Worm (Caenorhabditis elegans): ENCODE data around the gene T28D9.11.

Gene T28D9.11

DNA sequence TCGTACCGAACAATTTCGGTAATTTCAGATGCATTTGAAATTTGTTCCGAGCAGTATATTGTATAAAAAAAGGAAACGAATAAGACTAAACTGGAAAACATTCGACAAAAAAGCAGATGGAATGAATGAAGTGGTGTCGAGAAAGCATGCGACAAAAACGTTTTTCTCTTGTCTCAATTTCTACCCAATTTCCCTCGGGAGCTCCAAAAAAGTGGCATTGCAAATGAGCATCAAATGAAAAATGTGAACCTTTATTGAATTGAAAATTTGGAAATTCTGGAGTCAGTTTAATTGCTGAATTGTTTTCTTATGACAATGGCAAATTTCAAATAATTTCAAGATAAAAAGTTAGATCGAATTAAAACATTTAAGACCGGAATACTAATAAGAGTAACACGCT is 8.4 kb upstream of the T28D9.11 start, which contains the start of gene R05G9.5:
TSS of gene R05G9.5 (minus strand) at position 101 of the 400 bp plus-strand sequence.
- TF ChIP-seq lir-3 (tag; optimal IDR thresholded peaks at IDR 0.05) = no peak
- TF ChIP-seq zfp-3 (GFP tag; conservative IDR thresholded peaks at IDR 0.05) = no peak

DNA sequence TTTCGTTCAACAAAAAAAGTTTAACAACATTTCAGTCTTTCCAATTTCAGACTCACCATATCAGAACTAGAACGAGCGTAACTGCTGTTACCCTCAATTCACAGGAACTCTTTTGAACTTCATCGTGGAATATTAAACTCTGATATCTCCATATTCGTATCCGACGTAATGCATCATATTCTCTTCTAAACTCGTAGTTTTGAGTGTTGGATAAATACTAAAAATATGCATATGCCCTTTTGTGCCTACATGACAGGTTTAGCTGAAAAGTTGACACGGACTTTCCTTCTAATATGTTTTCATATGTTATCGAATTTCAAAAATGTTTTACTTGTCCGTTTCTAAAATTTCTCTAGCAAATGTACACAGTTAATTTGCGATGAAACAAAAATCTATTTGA is 7.3 kb upstream of the T28D9.11 start, which contains the start of gene twk-49:
TSS of gene twk-49 (minus strand) at position 101 of the 400 bp plus-strand sequence.
- TF ChIP-seq unc-130 (GFP tag; optimal IDR thresholded peaks at IDR 0.05) (no peak), unc-62 (GFP tag; optimal IDR thresholded peaks at IDR 0.05 in 1 of 2) (peak in 1 of 2 experiments; percentile 36), unc-62 (tag; optimal IDR thresholded peaks at IDR 0.05) (no peak), zip-11 (GFP tag; IDR thresholded peaks at IDR 0.05) (no peak)

DNA sequence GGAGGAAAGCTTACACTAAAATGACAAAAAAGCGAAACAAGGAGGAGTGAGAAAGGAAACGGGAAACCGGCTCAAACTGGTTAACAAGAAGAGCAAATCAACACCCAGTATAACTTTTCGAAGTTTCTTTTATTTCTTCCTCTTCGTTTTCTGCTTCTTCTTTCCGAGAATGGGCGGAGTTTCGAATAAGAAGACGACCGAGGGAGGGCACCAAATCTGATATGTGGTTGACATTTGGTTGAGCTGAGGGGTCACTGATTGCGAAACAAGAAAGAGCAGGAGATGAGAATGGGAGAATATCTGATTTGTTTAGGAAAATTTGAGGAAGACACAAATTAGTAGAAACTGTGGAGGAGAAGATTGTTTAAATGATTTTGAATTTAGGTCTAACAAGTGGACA is 6.8 kb upstream of the T28D9.11 start:
- 0 out of 2 replicates have a peak, but pooled peaks have one; percentile 33 for TF ChIP-seq ctbp-1 (GFP tag; IDR thresholded peaks at IDR 0.05)
- peak in 1 of 2 experiments; percentile 8 for TF ChIP-seq lsy-2 (tag; optimal IDR thresholded peaks at IDR 0.05)
- no peak for TF ChIP-seq pha-4 (GFP tag; IDR thresholded peaks at IDR 0.05)
- no peak for TF ChIP-seq pha-4 (tag; optimal IDR thresholded peaks at IDR 0.05)

DNA sequence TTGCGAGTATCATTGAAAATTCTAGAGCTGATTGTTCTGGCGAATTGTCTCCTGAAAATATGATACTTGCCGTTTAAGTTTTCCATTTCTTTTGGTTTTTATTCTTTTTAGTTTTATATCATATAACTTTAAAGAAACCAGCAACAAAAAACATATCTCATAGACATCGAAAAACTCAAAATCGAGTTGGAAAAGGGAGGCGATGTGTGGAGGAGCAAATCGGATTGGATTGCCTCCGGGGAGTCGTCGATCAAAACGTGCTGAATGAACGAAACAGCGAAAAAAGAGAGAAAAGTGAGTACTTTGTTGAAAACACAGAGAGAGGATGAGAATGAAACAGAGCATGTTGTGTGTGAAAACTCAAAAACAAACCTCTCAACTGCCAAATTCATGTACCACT is 5.3 kb upstream of the T28D9.11 start:
- TF ChIP-seq unc-62 (GFP tag; optimal IDR thresholded peaks at IDR 0.05 in 1 of 2) = peak in 1 of 2 experiments; percentile 66
- no peak for TF ChIP-seq unc-62 (tag; optimal IDR thresholded peaks at IDR 0.05)
- no peak for TF ChIP-seq nhr-25 (tag; optimal IDR thresholded peaks at IDR 0.05; ENCODE audit: borderline replicate concordance, insufficient read depth)

DNA sequence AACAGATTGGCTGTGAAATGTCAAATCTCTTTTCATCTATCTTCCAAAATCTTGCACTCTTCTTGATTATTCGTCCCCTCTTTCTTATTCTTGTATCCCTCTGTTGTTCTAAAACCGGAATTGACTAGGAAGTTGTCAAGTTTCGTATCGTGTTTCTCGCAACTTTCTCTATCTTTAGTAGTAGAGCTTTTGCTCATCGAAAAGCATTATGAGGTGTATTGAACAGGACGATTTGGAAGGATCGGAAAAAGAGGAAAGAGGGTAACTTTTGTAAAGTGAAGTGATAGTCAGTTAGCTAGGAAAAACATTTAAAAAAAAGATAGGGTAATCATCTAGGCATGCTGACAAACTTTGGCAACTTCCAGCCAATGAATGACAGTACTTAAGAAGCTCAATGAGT is 4.7 kb upstream of the T28D9.11 start:
- TF ChIP-seq arid-1 (GFP tag; conservative IDR thresholded peaks at IDR 0.05) (no peak), lir-3 (tag; optimal IDR thresholded peaks at IDR 0.05) (no peak), aha-1 (tag) (peak; percentile 92), rbr-2 (tag; optimal IDR thresholded peaks at IDR 0.05) (no peak), egl-43 (GFP tag; IDR thresholded peaks at IDR 0.05) (no peak), unc-62 (GFP tag; optimal IDR thresholded peaks at IDR 0.05 in 1 of 2) (peak in 1 of 2 experiments; percentile 17), unc-62 (tag; optimal IDR thresholded peaks at IDR 0.05) (no peak)

DNA sequence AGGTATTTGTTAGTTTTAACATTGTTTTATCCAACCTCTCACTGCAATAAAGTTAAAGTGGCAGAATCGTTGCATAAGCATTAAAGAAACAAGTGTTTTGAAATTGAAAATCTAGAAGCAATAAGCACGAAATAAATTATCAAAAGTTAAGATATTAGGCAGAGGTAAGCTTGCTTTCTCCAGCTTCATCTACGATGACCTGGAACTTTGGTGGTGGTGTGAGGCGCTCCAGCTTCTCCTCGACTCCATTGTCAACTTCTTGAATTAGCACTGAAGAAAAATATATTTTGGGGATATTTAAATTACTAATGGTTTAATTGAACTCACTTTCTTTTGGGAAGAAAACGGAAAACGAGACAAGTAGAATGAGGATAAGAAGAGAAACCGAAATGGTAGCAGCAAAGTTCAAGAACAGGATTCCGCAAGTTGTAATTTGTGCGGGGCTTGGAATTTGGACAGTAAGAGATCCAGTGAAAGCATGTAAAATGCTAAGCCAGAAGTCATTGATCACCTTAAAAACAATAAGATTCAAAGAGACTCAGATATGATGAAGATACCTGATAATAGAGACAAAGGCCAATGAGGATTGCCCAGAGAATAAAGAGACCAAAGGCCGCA is 2.0 kb upstream of the T28D9.11 start:
- TF ChIP-seq F49E8.2 (tag; optimal IDR thresholded peaks at IDR 0.05; ENCODE audit: borderline replicate concordance) = peak; percentile 26
- TF ChIP-seq Y75B8A.6 (GFP tag; IDR thresholded peaks at IDR 0.05) = no peak
- TF ChIP-seq duxl-1 (tag; optimal IDR thresholded peaks at IDR 0.05; ENCODE audit: poor library complexity) = peak; percentile 31
- TF ChIP-seq ceh-20 (GFP tag; IDR thresholded peaks at IDR 0.05) = no peak
- no peak for TF ChIP-seq egl-43 (GFP tag; IDR thresholded peaks at IDR 0.05)
- no peak for TF ChIP-seq nhr-76 (tag; optimal IDR thresholded peaks at IDR 0.05)
- TF ChIP-seq dmd-6 (GFP tag; IDR thresholded peaks at IDR 0.05) = no peak
- no peak for TF ChIP-seq lin-39 (tag; optimal IDR thresholded peaks at IDR 0.05)
- TF ChIP-seq daf-16 (GFP tag; optimal IDR thresholded peaks at IDR 0.05) = no peak
- TF ChIP-seq daf-16 (tag; optimal IDR thresholded peaks at IDR 0.05) = no peak
- TF ChIP-seq spr-1 (tag; optimal IDR thresholded peaks at IDR 0.05) = no peak
- TF ChIP-seq F26F4.8 (GFP tag; conservative IDR thresholded peaks at IDR 0.05) = no peak
- no peak for TF ChIP-seq ctbp-1 (GFP tag; IDR thresholded peaks at IDR 0.05)
- peak in 1 of 2 experiments; percentile 27 for TF ChIP-seq lsy-2 (tag; optimal IDR thresholded peaks at IDR 0.05)
- TF ChIP-seq aly-2 (tag; optimal IDR thresholded peaks at IDR 0.05) = no peak
- TF ChIP-seq T26A8.4 (GFP tag; IDR thresholded peaks at IDR 0.05) = no peak
- no peak for TF ChIP-seq nhr-102 (tag; optimal IDR thresholded peaks at IDR 0.05)
- TF ChIP-seq unc-62 (GFP tag; optimal IDR thresholded peaks at IDR 0.05 in 1 of 2) = peak in 1 of 2 experiments; percentile 94
- TF ChIP-seq unc-62 (tag; optimal IDR thresholded peaks at IDR 0.05) = no peak
- no peak for TF ChIP-seq F37D6.2 (tag; optimal IDR thresholded peaks at IDR 0.05)
- peak; percentile 49 for TF ChIP-seq lin-38 (GFP tag; IDR thresholded peaks at IDR 0.05)
- TF ChIP-seq Y48G9A.11 (GFP tag; IDR thresholded peaks at IDR 0.05) = peak; percentile 52; the same call in 1 of the 2 replicates
